Fruit fly (Drosophila melanogaster) whole organism, embryonic: ENCODE results near the gene CG4020.

Experiments
- Atf-2 ChIP-seq: fragments of 200-800 bp; sonication (Bioruptor generic); optimal IDR thresholded peaks from 2 replicates; lab custom pipeline; 2016; ENCODE audit warnings: missing biosample characterization, missing genetic modification characterization
- Blimp-1 ChIP-seq: fragments of 200-800 bp; sonication (Bioruptor generic); optimal IDR thresholded peaks from 3 replicates; lab custom pipeline; 2018; ENCODE audit warnings: missing biosample characterization, missing genetic modification characterization, mild to moderate bottlenecking, moderate library complexity, missing genetic modification reagents
- CG15514 ChIP-seq: fragments of 200-800 bp; sonication (Bioruptor generic); optimal IDR thresholded peaks from 3 replicates; lab custom pipeline; 2017; ENCODE audit warnings: missing biosample characterization, missing genetic modification characterization, mild to moderate bottlenecking, moderate library complexity, missing genetic modification reagents
- CG1603 ChIP-seq: fragments of 200-800 bp; sonication (Bioruptor generic); optimal IDR thresholded peaks from 2 replicates; lab custom pipeline; 2019; ENCODE audit warnings: missing biosample characterization, mild to moderate bottlenecking, missing genetic modification characterization, moderate library complexity
- CG16779 ChIP-seq: fragments of 200-800 bp; sonication (Bioruptor generic); IDR thresholded peaks from 2 replicates; pipeline ENCODE4 v1.3.6; 2022; ENCODE audit warnings: missing biosample characterization, missing genetic modification characterization
- CG3281 ChIP-seq: fragments of 200-800 bp; sonication (Bioruptor generic); optimal IDR thresholded peaks from 3 replicates; lab custom pipeline; 2017; ENCODE audit warnings: missing biosample characterization, mild to moderate bottlenecking, missing genetic modification characterization
- CG4282 ChIP-seq: fragments of 200-800 bp; sonication (Bioruptor generic); optimal IDR thresholded peaks from 2 replicates; lab custom pipeline; 2016; ENCODE audit warnings: missing biosample characterization, missing genetic modification characterization
- CG4730 ChIP-seq: fragments of 200-800 bp; sonication (Bioruptor generic); IDR thresholded peaks from 2 replicates; pipeline ENCODE4 v1.3.6; 2022; ENCODE audit warnings: missing biosample characterization, missing genetic modification characterization
- CG4854 ChIP-seq: fragments of 200-800 bp; sonication (Bioruptor generic); optimal IDR thresholded peaks from 2 replicates; lab custom pipeline; 2016; ENCODE audit warnings: missing biosample characterization, missing genetic modification characterization, inconsistent platforms
- CG8290 ChIP-seq, 3 experiments: fragments of 200-800 bp; sonication (Bioruptor generic); optimal IDR thresholded peaks; 2 replicates each; lab custom pipeline; 2016 to 2019; ENCODE audit warnings: missing biosample characterization in 3 of 3, missing genetic modification characterization in 3 of 3, mild to moderate bottlenecking in 2 of 3, moderate library complexity in 1 of 3
- CG9437 ChIP-seq: fragments of 200-800 bp; sonication (Bioruptor generic); optimal IDR thresholded peaks from 2 replicates; lab custom pipeline; 2018; ENCODE audit warnings: missing biosample characterization, mild to moderate bottlenecking, missing genetic modification characterization
- CG9797 ChIP-seq: fragments of 200-800 bp; sonication (Bioruptor generic); optimal IDR thresholded peaks from 3 replicates; lab custom pipeline; 2018; ENCODE audit warnings: missing biosample characterization, mild to moderate bottlenecking, missing genetic modification characterization
- CTCF ChIP-seq: fragments of 200-800 bp; sonication (Bioruptor generic); optimal IDR thresholded peaks from 2 replicates; lab custom pipeline; 2017; ENCODE audit warnings: missing biosample characterization, mild to moderate bottlenecking, missing genetic modification characterization, moderate library complexity
- D ChIP-seq, 2 experiments: fragments of 200-800 bp in 1 of 2; fragments of >200 bp in 1 of 2; sonication (Bioruptor generic) in 1 of 2; optimal IDR thresholded peaks; 2 replicates in 1 of 2; 3 replicates in 1 of 2; lab custom pipeline; 2017; ENCODE audit warnings: mild to moderate bottlenecking in 1 of 2, missing biosample characterization in 1 of 2, missing genetic modification characterization in 1 of 2, missing genetic modification reagents in 1 of 2
- Dad ChIP-seq: fragments of 200-800 bp; sonication (Bioruptor generic); optimal IDR thresholded peaks from 3 replicates; lab custom pipeline; 2016; ENCODE audit warnings: missing biosample characterization, missing genetic modification characterization
- Fer1 ChIP-seq: fragments of 200-800 bp; sonication (Bioruptor generic); optimal IDR thresholded peaks from 2 replicates; lab custom pipeline; 2017; ENCODE audit warnings: missing biosample characterization, mild to moderate bottlenecking, missing genetic modification characterization
- Fer2 ChIP-seq: fragments of 200-800 bp; sonication (Bioruptor generic); optimal IDR thresholded peaks from 2 replicates; lab custom pipeline; 2018; ENCODE audit warnings: missing biosample characterization, mild to moderate bottlenecking, missing genetic modification characterization, moderate library complexity
- Hand ChIP-seq: fragments of 200-800 bp; sonication (Bioruptor generic); optimal IDR thresholded peaks from 2 replicates; lab custom pipeline; 2017; ENCODE audit warnings: mild to moderate bottlenecking, missing biosample characterization, missing genetic modification reagents, missing genetic modification characterization
- Hey ChIP-seq: fragments of 200-800 bp; sonication (Bioruptor generic); optimal IDR thresholded peaks from 3 replicates; lab custom pipeline; 2018; ENCODE audit warnings: missing biosample characterization, mild to moderate bottlenecking, missing genetic modification characterization
- Hsf ChIP-seq: fragments of 200-800 bp; sonication (Bioruptor generic); optimal IDR thresholded peaks from 3 replicates; lab custom pipeline; 2016; ENCODE audit warnings: missing biosample characterization, missing genetic modification characterization
- MBD-R2 ChIP-seq: fragments of 200-800 bp; sonication (Bioruptor generic); IDR thresholded peaks from 2 replicates; pipeline ENCODE4 v1.3.6; 2022; ENCODE audit warnings: missing biosample characterization, missing genetic modification characterization
- NFAT ChIP-seq: fragments of 200-800 bp; sonication (Bioruptor generic); IDR thresholded peaks from 2 replicates; pipeline ENCODE4 v1.3.6; 2022; ENCODE audit warnings: missing biosample characterization, missing genetic modification characterization
- Neu2 ChIP-seq: fragments of 200-800 bp; sonication (Bioruptor generic); optimal IDR thresholded peaks from 3 replicates; lab custom pipeline; 2016; ENCODE audit warnings: missing biosample characterization, missing genetic modification characterization, borderline replicate concordance
- Nf-YC ChIP-seq: fragments of 200-800 bp; optimal IDR thresholded peaks from 3 replicates; lab custom pipeline; 2019; ENCODE audit warnings: missing biosample characterization, mild to moderate bottlenecking, missing genetic modification characterization, moderate library complexity
- Sin3A ChIP-seq: fragments of >200 bp; optimal IDR thresholded peaks from 2 replicates; lab custom pipeline; 2018
- Six4 ChIP-seq: fragments of 200-800 bp; sonication (Bioruptor generic); optimal IDR thresholded peaks from 2 replicates; lab custom pipeline; 2016; ENCODE audit warnings: missing biosample characterization, missing genetic modification characterization
- Sox102F ChIP-seq: fragments of 200-800 bp; sonication (Bioruptor generic); optimal IDR thresholded peaks from 2 replicates; lab custom pipeline; 2018; ENCODE audit warnings: missing biosample characterization, mild to moderate bottlenecking, missing genetic modification characterization, moderate library complexity
- Ssrp ChIP-seq: fragments of 200-800 bp; sonication (Bioruptor generic); optimal IDR thresholded peaks from 2 replicates; lab custom pipeline; 2018; ENCODE audit warnings: missing biosample characterization, mild to moderate bottlenecking, missing genetic modification characterization, moderate library complexity
- TFAM ChIP-seq: fragments of 200-800 bp; sonication (Bioruptor generic); optimal IDR thresholded peaks from 2 replicates; lab custom pipeline; 2017; ENCODE audit warnings: missing biosample characterization, missing genetic modification characterization, inconsistent platforms
- chif ChIP-seq, 2 experiments: fragments of 200-800 bp; sonication (Bioruptor generic); optimal IDR thresholded peaks; 3 replicates each; lab custom pipeline; 2016; ENCODE audit warnings: missing biosample characterization in 2 of 2, missing genetic modification characterization in 2 of 2
- danr ChIP-seq: fragments of 200-800 bp; sonication (Bioruptor generic); IDR thresholded peaks from 2 replicates; pipeline ENCODE4 v1.3.6; 2022; ENCODE audit warnings: missing biosample characterization, missing genetic modification characterization
- dmrt99B ChIP-seq: fragments of 200-800 bp; sonication (Bioruptor generic); optimal IDR thresholded peaks from 2 replicates; lab custom pipeline; 2018; ENCODE audit warnings: missing biosample characterization, mild to moderate bottlenecking, missing genetic modification characterization, moderate library complexity
- fd3F ChIP-seq: fragments of 200-800 bp; sonication (Bioruptor generic); optimal IDR thresholded peaks from 2 replicates; lab custom pipeline; 2018; ENCODE audit warnings: missing biosample characterization, mild to moderate bottlenecking, missing genetic modification characterization, moderate library complexity
- fd96Cb ChIP-seq: fragments of 200-800 bp; sonication (Bioruptor generic); optimal IDR thresholded peaks from 2 replicates; lab custom pipeline; 2018; ENCODE audit warnings: missing biosample characterization, mild to moderate bottlenecking, missing genetic modification characterization, moderate library complexity
- gcm ChIP-seq: fragments of 200-800 bp; sonication (Bioruptor generic); optimal IDR thresholded peaks from 2 replicates; lab custom pipeline; 2019; ENCODE audit warnings: missing biosample characterization, mild to moderate bottlenecking, missing genetic modification characterization, moderate library complexity
- gem ChIP-seq: fragments of 200-800 bp; sonication (Bioruptor generic); optimal IDR thresholded peaks from 2 replicates; lab custom pipeline; 2019; ENCODE audit warnings: missing biosample characterization, mild to moderate bottlenecking, missing genetic modification characterization, moderate library complexity
- gfzf ChIP-seq: fragments of 200-800 bp; sonication (Bioruptor generic); optimal IDR thresholded peaks from 2 replicates; lab custom pipeline; 2016; ENCODE audit warnings: missing biosample characterization, mild to moderate bottlenecking, missing genetic modification characterization, moderate library complexity
- gsb-n ChIP-seq: fragments of 200-800 bp; sonication (Bioruptor generic); optimal IDR thresholded peaks from 3 replicates; lab custom pipeline; 2018; ENCODE audit warnings: missing biosample characterization, mild to moderate bottlenecking, missing genetic modification characterization
- ind ChIP-seq: fragments of 200-800 bp; sonication (Bioruptor generic); optimal IDR thresholded peaks from 3 replicates; lab custom pipeline; 2016; ENCODE audit warnings: missing biosample characterization, missing genetic modification characterization
- lola ChIP-seq, 3 experiments: fragments of >200 bp in 2 of 3; fragments of 200-800 bp in 1 of 3; sonication (Bioruptor generic) in 1 of 3; optimal IDR thresholded peaks; 2 replicates each; lab custom pipeline; 2017 to 2019; ENCODE audit warnings: missing biosample characterization in 3 of 3, missing genetic modification characterization in 3 of 3, mild to moderate bottlenecking in 1 of 3, moderate library complexity in 1 of 3
- nau ChIP-seq: fragments of 200-800 bp; sonication (Bioruptor generic); optimal IDR thresholded peaks from 3 replicates; lab custom pipeline; 2017; ENCODE audit warnings: missing biosample characterization, mild to moderate bottlenecking, missing genetic modification characterization, missing genetic modification reagents
- pho ChIP-seq: fragments of 200-800 bp; sonication (Bioruptor generic); optimal IDR thresholded peaks from 2 replicates; lab custom pipeline; 2016; ENCODE audit warnings: missing biosample characterization, missing genetic modification characterization
- psq ChIP-seq: fragments of 200-800 bp; sonication (Bioruptor generic); optimal IDR thresholded peaks from 2 replicates; lab custom pipeline; 2017; ENCODE audit warnings: missing biosample characterization, missing genetic modification characterization
- salm ChIP-seq: fragments of 200-800 bp; sonication (Bioruptor generic); optimal IDR thresholded peaks from 2 replicates; lab custom pipeline; 2018; ENCODE audit warnings: missing biosample characterization, mild to moderate bottlenecking, missing genetic modification characterization
- sens ChIP-seq: fragments of 200-800 bp; sonication (Bioruptor generic); peaks from one replicate; lab custom pipeline; 2016; ENCODE audit warnings: missing biosample characterization, missing genetic modification characterization
- ttk ChIP-seq: fragments of 200-800 bp; sonication (Bioruptor generic); IDR thresholded peaks from 2 replicates; pipeline ENCODE4 v2.1.2; 2022; ENCODE audit warnings: missing biosample characterization, missing genetic modification characterization
- tup ChIP-seq: fragments of 200-800 bp; sonication (Bioruptor generic); optimal IDR thresholded peaks from 2 replicates; lab custom pipeline; 2016; ENCODE audit warnings: missing biosample characterization, mild to moderate bottlenecking, missing genetic modification characterization, moderate library complexity
- tx ChIP-seq: fragments of 200-800 bp; sonication (Bioruptor generic); optimal IDR thresholded peaks from 2 replicates; lab custom pipeline; 2016; ENCODE audit warnings: missing biosample characterization, missing genetic modification characterization
- wor ChIP-seq: fragments of 200-800 bp; sonication (Bioruptor generic); IDR thresholded peaks from 2 replicates; pipeline ENCODE4 v1.3.6; 2022; ENCODE audit warnings: missing biosample characterization, missing genetic modification characterization

Gene CG4020

DNA sequence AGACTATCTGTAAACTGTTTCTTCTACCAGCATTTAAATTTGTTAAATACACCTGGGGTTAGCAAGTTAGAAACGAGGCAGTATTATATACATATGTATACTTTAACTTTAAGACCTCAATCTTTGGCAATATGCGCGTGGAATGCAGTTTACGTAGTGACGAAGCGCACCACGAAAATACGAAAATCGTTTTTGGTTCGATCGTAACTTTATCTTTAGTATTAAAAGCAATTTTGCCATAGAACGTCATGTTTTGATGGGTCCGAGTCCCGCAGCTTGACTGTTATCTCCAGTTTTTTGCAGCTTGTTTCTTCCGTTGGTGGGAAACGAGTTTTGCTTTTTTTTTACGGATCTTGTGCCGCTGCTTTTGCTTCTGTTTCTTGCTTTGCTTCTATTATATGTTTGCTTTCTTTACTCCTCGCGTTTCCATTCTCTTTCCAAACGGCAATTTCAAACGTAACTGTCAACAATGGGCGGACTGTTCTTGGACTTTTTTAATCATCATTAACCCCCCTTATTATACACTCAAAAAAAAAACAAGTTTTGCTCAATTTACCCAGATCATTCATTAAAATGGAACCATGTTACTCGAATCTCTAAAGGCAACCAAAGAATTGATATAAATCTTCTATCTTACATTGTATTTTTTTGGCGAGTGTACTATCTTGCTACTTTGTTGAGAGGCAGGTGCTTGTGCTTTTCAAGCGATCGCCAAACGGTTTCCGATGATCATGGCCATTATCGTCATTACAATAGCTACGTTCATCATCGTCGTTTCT lies 13.7 kb upstream of the CG4020 start (continued):
- TF ChIP-seq MBD-R2 (GFP tag; lab: Robert Waterston, UW) (no peak; the same call in 1 of the 2 replicates), lola (GFP tag; optimal IDR thresholded peaks at IDR 0.05; lab: Kevin White, UChicago) (no peak), danr (GFP tag; lab: Robert Waterston, UW) (no peak), dmrt99B (tag; lab: Kevin White, UChicago) (no peak), CG9437 (GFP tag; lab: Kevin White, UChicago) (no peak), CG4282 (GFP tag; lab: Kevin White, UChicago) (no peak), Fer1 (no peak), sens (GFP tag; lab: Kevin White, UChicago) (peak; percentile 90), Ssrp (tag; lab: Kevin White, UChicago) (no peak), CG9797 (no peak), psq (GFP tag; lab: Kevin White, UChicago) (no peak), pho (GFP tag; lab: Kevin White, UChicago) (peak; percentile 62), CTCF (no peak), Hand (GFP tag; lab: Kevin White, UChicago) (peak; percentile 51), CG4854 (GFP tag; lab: Kevin White, UChicago) (no peak), ind (peak; percentile 42), CG15514 (GFP tag; lab: Kevin White, UChicago) (peak; percentile 50), fd96Cb (peak; percentile 11), CG16779 (GFP tag; lab: Robert Waterston, UW) (0 out of 2 replicates have a peak, but pooled peaks have one; percentile 12), TFAM (GFP tag; lab: Kevin White, UChicago) (no peak), nau (GFP tag; lab: Kevin White, UChicago) (no peak), Six4 (GFP tag; lab: Kevin White, UChicago) (no peak), CG1603 (tag; lab: Kevin White, UChicago) (peak; percentile 38), Sox102F (GFP tag; lab: Kevin White, UChicago) (peak; percentile 20), tx (GFP tag; lab: Kevin White, UChicago) (no peak), gem (tag; lab: Kevin White, UChicago) (peak; percentile 69), gfzf (GFP tag; lab: Kevin White, UChicago) (no peak), NFAT (GFP tag; lab: Robert Waterston, UW) (peak; percentile 51), fd3F (GFP tag; lab: Kevin White, UChicago) (peak; percentile 8), Dad (GFP tag; lab: Kevin White, UChicago) (no peak), Blimp-1 (GFP tag; lab: Kevin White, UChicago) (peak; percentile 45), chif (GFP tag; optimal IDR thresholded peaks at IDR 0.05; lab: Kevin White, UChicago) (peak; percentile 11 to 31), Sin3A (lab: Kevin White, UChicago) (no peak), tup (no peak), CG8290 (GFP tag; optimal IDR thresholded peaks at IDR 0.05; lab: Kevin White, UChicago) (no peak), CG8290 (tag; optimal IDR thresholded peaks at IDR 0.05; lab: Kevin White, UChicago) (peak in 1 of 2 experiments; percentile 48), CG4730 (GFP tag; lab: Robert Waterston, UW) (no peak), Nf-YC (tag; lab: Kevin White, UChicago) (no peak), Hey (tag; lab: Kevin White, UChicago) (no peak), gcm (GFP tag; lab: Kevin White, UChicago) (no peak), CG3281 (GFP tag; lab: Kevin White, UChicago) (peak; percentile 37), Hsf (GFP tag; lab: Kevin White, UChicago) (peak; percentile 32), ttk (GFP tag; lab: Robert Waterston, UW) (0 out of 2 replicates have a peak, but pooled peaks have one; percentile 29), salm (no peak), wor (no peak), Fer2 (tag; lab: Kevin White, UChicago) (no peak), Atf-2 (GFP tag; lab: Kevin White, UChicago) (peak; percentile 16), gsb-n (peak; percentile 3), D (optimal IDR thresholded peaks at IDR 0.05; lab: Kevin White, UChicago) (no peak), D (GFP tag; optimal IDR thresholded peaks at IDR 0.05; lab: Kevin White, UChicago) (no peak), Neu2 (GFP tag; lab: Kevin White, UChicago) (no peak)
